Worm (Caenorhabditis elegans) whole organism, mixed stage, embryonic: Measurements from ENCODE around the gene srw-17.
"Not testable (repeated sequence)": the region's sequence is repeated elsewhere in the genome, so short reads cannot be mapped to it uniquely, and the experiment has no call there.

ENCODE experiments used
- M03D4.4 ChIP-seq: sonication (generic microtip); optimal IDR thresholded peaks from 2 replicates; lab custom pipeline; 2017; ENCODE audit warnings: mild to moderate bottlenecking, missing genetic modification characterization, missing compliant biosample characterization
- bed-3 ChIP-seq: fragments of 200-800 bp; sonication (Bioruptor generic); optimal IDR thresholded peaks from 3 replicates; lab custom pipeline; 2018; ENCODE audit warnings: mild to moderate bottlenecking, missing genetic modification characterization, moderate library complexity, missing compliant biosample characterization
- blmp-1 ChIP-seq: fragments of 150-350 bp; optimal IDR thresholded peaks from 2 replicates; lab custom pipeline; 2014; ENCODE audit warnings: missing biosample characterization, missing genetic modification characterization
- ceh-39 ChIP-seq: fragments of 150-350 bp; optimal IDR thresholded peaks from 2 replicates; lab custom pipeline; 2014; ENCODE audit warnings: missing biosample characterization, missing genetic modification characterization
- ceh-43 ChIP-seq: fragments of 200-800 bp; sonication (Bioruptor generic); optimal IDR thresholded peaks from 2 replicates; lab custom pipeline; 2018; ENCODE audit warnings: mild to moderate bottlenecking, missing genetic modification characterization, moderate library complexity, missing compliant biosample characterization
- ceh-83 ChIP-seq: fragments of 200-800 bp; sonication (Bioruptor generic); optimal IDR thresholded peaks from 2 replicates; lab custom pipeline; 2018; ENCODE audit warnings: mild to moderate bottlenecking, missing genetic modification characterization, missing compliant biosample characterization
- cnd-1 ChIP-seq: fragments of 200-800 bp; sonication (Bioruptor generic); optimal IDR thresholded peaks from 2 replicates; lab custom pipeline; 2018; ENCODE audit warnings: mild to moderate bottlenecking, missing genetic modification characterization, missing compliant biosample characterization
- drap-1 ChIP-seq: fragments of 200-800 bp; sonication (Bioruptor generic); optimal IDR thresholded peaks from 3 replicates; lab custom pipeline; 2018; ENCODE audit warnings: mild to moderate bottlenecking, missing genetic modification characterization, missing compliant biosample characterization
- elt-1 ChIP-seq: sonication (generic microtip); optimal IDR thresholded peaks from 2 replicates; lab custom pipeline; 2017; ENCODE audit warnings: missing genetic modification characterization, mild to moderate bottlenecking, missing compliant biosample characterization, antibody characterized with exemption, moderate library complexity, borderline replicate concordance; ENCODE audit not compliant: insufficient read depth
- elt-3 ChIP-seq: fragments of 150-350 bp; optimal IDR thresholded peaks from 2 replicates; lab custom pipeline; 2014; ENCODE audit warnings: missing biosample characterization, missing genetic modification characterization
- flh-1 ChIP-seq: fragments of 200-800 bp; sonication (Bioruptor generic); optimal IDR thresholded peaks from 2 replicates; lab custom pipeline; 2018; ENCODE audit warnings: mild to moderate bottlenecking, missing genetic modification characterization, moderate library complexity, missing compliant biosample characterization
- ham-2 ChIP-seq: fragments of 200-800 bp; sonication (Bioruptor generic); optimal IDR thresholded peaks from 2 replicates; lab custom pipeline; 2018; ENCODE audit warnings: mild to moderate bottlenecking, missing genetic modification characterization, missing compliant biosample characterization
- hlh-1 ChIP-seq: fragments of 150-350 bp; optimal IDR thresholded peaks from 2 replicates; lab custom pipeline; 2014; ENCODE audit warnings: missing biosample characterization, missing genetic modification reagents, missing genetic modification characterization
- lin-32 ChIP-seq: fragments of 200-800 bp; sonication (Bioruptor generic); optimal IDR thresholded peaks from 2 replicates; lab custom pipeline; 2018; ENCODE audit warnings: mild to moderate bottlenecking, missing genetic modification characterization, missing compliant biosample characterization
- lsy-2 ChIP-seq: fragments of 150-350 bp; optimal IDR thresholded peaks from 2 replicates; lab custom pipeline; 2014; ENCODE audit warnings: missing biosample characterization, missing genetic modification characterization
- mep-1 ChIP-seq: fragments of 150-350 bp; optimal IDR thresholded peaks from 2 replicates; lab custom pipeline; 2017; ENCODE audit warnings: missing biosample characterization, missing genetic modification reagents, missing genetic modification characterization, inconsistent platforms
- mls-2 ChIP-seq: sonication (generic microtip); optimal IDR thresholded peaks from 2 replicates; lab custom pipeline; 2016; ENCODE audit warnings: mild to moderate bottlenecking, missing genetic modification characterization, moderate library complexity, missing compliant biosample characterization
- nhr-12 ChIP-seq: fragments of 150-350 bp; optimal IDR thresholded peaks from 2 replicates; lab custom pipeline; 2014; ENCODE audit warnings: missing biosample characterization, missing genetic modification characterization
- nhr-2 ChIP-seq: fragments of 150-350 bp; optimal IDR thresholded peaks from 2 replicates; lab custom pipeline; 2014; ENCODE audit warnings: missing biosample characterization, missing genetic modification characterization
- nhr-237 ChIP-seq: fragments of 150-350 bp; optimal IDR thresholded peaks from 2 replicates; lab custom pipeline; 2014; ENCODE audit warnings: missing biosample characterization, missing genetic modification characterization
- nhr-28 ChIP-seq: fragments of 150-350 bp; optimal IDR thresholded peaks from 2 replicates; lab custom pipeline; 2014; ENCODE audit warnings: missing biosample characterization, missing genetic modification characterization
- nhr-76 ChIP-seq: sonication (generic microtip); optimal IDR thresholded peaks from 2 replicates; lab custom pipeline; 2017; ENCODE audit warnings: missing biosample characterization, missing genetic modification characterization
- sem-2 ChIP-seq: fragments of 200-800 bp; sonication (Bioruptor generic); optimal IDR thresholded peaks from 2 replicates; lab custom pipeline; 2018; ENCODE audit warnings: mild to moderate bottlenecking, missing genetic modification characterization, missing compliant biosample characterization
- snpc-4 ChIP-seq: fragments of 150-350 bp; optimal IDR thresholded peaks from 2 replicates; lab custom pipeline; 2014; ENCODE audit warnings: missing biosample characterization, missing genetic modification characterization
- tbx-8 ChIP-seq: fragments of 200-800 bp; sonication (Bioruptor generic); optimal IDR thresholded peaks from 2 replicates; lab custom pipeline; 2018; ENCODE audit warnings: mild to moderate bottlenecking, missing genetic modification characterization, moderate library complexity, missing compliant biosample characterization
- unc-120 ChIP-seq: sonication (generic microtip); optimal IDR thresholded peaks from 2 replicates; lab custom pipeline; 2017; ENCODE audit warnings: missing genetic modification characterization, missing compliant biosample characterization; ENCODE audit not compliant: poor library complexity, severe bottlenecking
- unc-39 ChIP-seq: fragments of 150-350 bp; optimal IDR thresholded peaks from 2 replicates; lab custom pipeline; 2014; ENCODE audit warnings: missing biosample characterization, missing genetic modification characterization
- unc-62 ChIP-seq: fragments of 150-350 bp; optimal IDR thresholded peaks from 2 replicates; lab custom pipeline; 2014; ENCODE audit warnings: missing biosample characterization, missing genetic modification reagents, missing genetic modification characterization
- zip-8 ChIP-seq: fragments of 150-350 bp; optimal IDR thresholded peaks from 2 replicates; lab custom pipeline; 2014; ENCODE audit warnings: missing biosample characterization, missing genetic modification characterization
- ztf-11 ChIP-seq: fragments of 150-350 bp; optimal IDR thresholded peaks from 2 replicates; lab custom pipeline; 2014; ENCODE audit warnings: missing biosample characterization, missing genetic modification characterization

The srw-17 gene

DNA sequence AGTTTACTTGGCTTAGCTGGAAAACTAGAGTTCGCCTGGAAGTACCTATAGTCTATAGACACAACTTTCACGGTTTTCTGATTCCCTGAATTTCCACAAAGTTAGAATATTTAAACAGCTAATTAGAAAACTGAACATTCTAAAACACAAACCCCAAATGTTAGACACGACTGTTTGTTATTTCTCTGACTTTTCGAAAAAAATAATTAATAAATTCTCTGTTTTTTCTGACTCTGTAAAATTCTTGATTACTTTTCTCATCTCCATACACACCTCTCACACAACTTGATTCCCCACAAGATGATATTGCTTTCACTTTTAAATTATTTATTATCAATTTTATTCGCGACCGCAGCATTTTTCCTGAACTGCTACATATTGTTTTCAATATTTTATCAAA is 23.3 kb downstream of the srw-17 start, which contains the start of gene srbc-75:
Gene srbc-75, plus strand, starts transcription at position 301 of the 400 bp plus-strand sequence.
- no peak for TF ChIP-seq ztf-11 (tag; lab: Kevin White, UChicago)
- no peak for TF ChIP-seq elt-1 (tag; lab: Kevin White, UChicago)
- no peak for TF ChIP-seq zip-8 (tag; lab: Kevin White, UChicago)
- no peak for TF ChIP-seq ceh-39 (tag; lab: Kevin White, UChicago)
- TF ChIP-seq elt-3 (tag; lab: Kevin White, UChicago) = no peak
- no peak for TF ChIP-seq unc-62 (GFP tag; lab: Kevin White, UChicago)
- TF ChIP-seq cnd-1 (tag; lab: Kevin White, UChicago) = no peak
- TF ChIP-seq nhr-237 = no peak
- no peak for TF ChIP-seq unc-120 (tag; lab: Kevin White, UChicago)
- TF ChIP-seq, all 35 proteins: peak for 0

DNA sequence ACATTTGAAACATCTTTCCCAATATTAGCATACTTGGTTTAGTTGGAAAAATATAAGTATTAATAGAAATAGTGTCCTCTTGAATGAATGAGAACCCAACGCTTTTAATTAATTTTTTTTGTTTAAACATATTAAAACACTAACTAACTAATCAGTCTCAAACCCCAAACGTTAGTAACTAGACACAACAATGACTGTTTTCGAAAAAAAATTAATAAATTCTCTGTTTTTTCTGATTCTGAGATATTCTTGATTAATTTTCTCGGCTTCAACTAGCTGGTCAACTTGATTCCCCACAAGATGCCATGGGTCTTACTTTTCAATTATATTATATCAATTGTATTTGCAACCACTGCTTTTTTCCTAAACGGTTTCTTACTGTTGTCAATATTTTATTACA is 24.7 kb downstream of the srw-17 start, which contains the start of gene srbc-76:
Gene srbc-76, plus strand, starts transcription at position 301 of the 400 bp plus-strand sequence.
- TF ChIP-seq sem-2 (GFP tag; lab: Kevin White, UChicago) (no peak), ceh-83 (no peak), M03D4.4 (tag; lab: Kevin White, UChicago) (no peak), cnd-1 (tag; lab: Kevin White, UChicago) (no peak), drap-1 (GFP tag; lab: Kevin White, UChicago) (no peak), ceh-43 (GFP tag; lab: Kevin White, UChicago) (no peak), nhr-2 (no peak), ztf-11 (tag; lab: Kevin White, UChicago) (no peak), ham-2 (GFP tag; lab: Kevin White, UChicago) (no peak), lsy-2 (tag; lab: Kevin White, UChicago) (no peak), snpc-4 (tag; lab: Kevin White, UChicago) (no peak), mls-2 (tag; lab: Kevin White, UChicago) (no peak)

DNA sequence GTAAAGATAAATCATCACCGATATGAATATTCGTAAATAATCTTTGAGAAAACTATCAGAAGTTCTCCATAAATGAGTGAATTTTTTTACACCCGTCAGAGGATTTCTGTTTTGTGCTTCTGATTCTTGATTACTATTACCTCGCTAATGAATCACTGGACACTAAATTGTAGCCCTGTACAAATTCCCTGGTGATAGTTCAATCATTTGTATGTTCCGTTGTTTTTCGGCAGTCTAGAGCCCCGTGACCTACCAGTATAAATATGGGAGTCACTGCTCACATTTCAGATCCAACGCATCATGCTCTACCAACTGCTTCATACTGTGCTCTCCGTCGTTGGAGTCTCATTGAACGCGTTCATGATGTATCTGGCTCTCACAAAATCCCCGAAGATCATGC is 26.5 kb downstream of the srw-17 start, which contains the start of gene srd-28:
Gene srd-28, plus strand, starts transcription at position 301 of the 400 bp plus-strand sequence.
- not testable (repeated sequence) for TF ChIP-seq M03D4.4, snpc-4, nhr-76 (tag; lab: Kevin White, UChicago)

DNA sequence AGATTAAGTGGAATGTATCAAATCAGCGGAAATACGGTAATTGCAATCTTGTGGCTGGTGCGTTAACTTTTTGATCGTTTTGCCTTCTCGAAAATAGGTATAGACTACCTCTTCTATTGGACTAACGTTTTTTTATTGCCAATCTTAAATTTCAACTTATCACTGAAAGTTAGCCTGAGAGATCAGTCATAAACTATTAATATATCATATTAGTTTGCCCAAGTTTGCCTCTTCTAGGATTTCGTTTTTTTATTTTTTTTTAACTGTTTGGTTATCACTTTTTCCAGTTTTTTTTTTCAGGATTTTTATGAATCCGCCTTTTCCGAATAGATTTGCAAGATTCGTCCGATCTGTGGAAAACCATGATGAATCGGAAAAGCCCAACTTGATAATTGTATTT is 32.4 kb downstream of the srw-17 start, which contains the start of gene kin-30:
Gene kin-30, plus strand, starts transcription at position 301 of the 400 bp plus-strand sequence.
- TF ChIP-seq nhr-76 (tag; lab: Kevin White, UChicago) (no peak), mep-1 (tag; lab: Kevin White, UChicago) (no peak), ceh-43 (GFP tag; lab: Kevin White, UChicago) (no peak), ztf-11 (tag; lab: Kevin White, UChicago) (no peak), nhr-2 (no peak), blmp-1 (no peak), lsy-2 (tag; lab: Kevin White, UChicago) (no peak), drap-1 (GFP tag; lab: Kevin White, UChicago) (no peak), zip-8 (tag; lab: Kevin White, UChicago) (no peak), tbx-8 (GFP tag; lab: Kevin White, UChicago) (no peak), M03D4.4 (tag; lab: Kevin White, UChicago) (no peak), elt-3 (tag; lab: Kevin White, UChicago) (no peak), flh-1 (GFP tag; lab: Kevin White, UChicago) (no peak), ceh-83 (no peak), ceh-39 (tag; lab: Kevin White, UChicago) (no peak), bed-3 (GFP tag; lab: Kevin White, UChicago) (no peak), cnd-1 (tag; lab: Kevin White, UChicago) (no peak), nhr-12 (tag; lab: Kevin White, UChicago) (no peak), sem-2 (GFP tag; lab: Kevin White, UChicago) (no peak), hlh-1 (no peak)

DNA sequence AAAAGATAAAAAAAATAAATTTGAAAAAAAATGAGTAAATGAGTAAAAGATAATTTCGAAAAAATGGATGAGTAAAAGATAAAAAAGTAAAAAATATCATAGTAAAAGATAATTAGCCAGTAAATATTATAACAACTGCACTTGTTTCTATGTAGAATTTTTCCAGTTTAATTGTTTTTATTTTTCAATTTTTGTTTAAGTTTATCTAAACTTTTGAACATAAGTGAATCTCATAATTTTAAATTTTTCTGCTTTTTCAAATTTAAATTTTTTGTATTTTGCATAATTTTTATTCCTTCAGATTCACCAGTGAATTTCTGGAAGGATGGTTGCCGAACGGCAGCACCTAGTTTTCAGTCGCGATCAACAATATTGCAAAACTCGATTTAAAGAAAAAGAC is 35.6 kb downstream of the srw-17 start, which contains the start of gene chil-12:
Gene chil-12, plus strand, starts transcription at position 301 of the 400 bp plus-strand sequence.
- TF ChIP-seq ceh-83 (no peak), mls-2 (tag; lab: Kevin White, UChicago) (no peak), lin-32 (no peak), nhr-28 (tag; lab: Kevin White, UChicago) (no peak), unc-39 (no peak), ceh-43 (GFP tag; lab: Kevin White, UChicago) (no peak)
